Worm (Caenorhabditis elegans) whole organism, L4/young adult: ENCODE measurements around the gene Y41D4B.6.

Source experiments
- W03F9.2 ChIP-seq: fragments of 150-350 bp; optimal IDR thresholded peaks from 2 replicates; lab custom pipeline; 2014; ENCODE audit warnings: missing biosample characterization, missing genetic modification characterization
- dao-5 ChIP-seq: sonication (generic microtip); optimal IDR thresholded peaks from 2 replicates; lab custom pipeline; 2016; ENCODE audit warnings: missing genotype, missing genetic modification characterization, moderate library complexity, missing compliant biosample characterization
- him-1 ChIP-seq: sonication (generic microtip); optimal IDR thresholded peaks from 2 replicates; lab custom pipeline; 2016; ENCODE audit warnings: missing genotype, missing genetic modification reagents, missing genetic modification characterization, missing compliant biosample characterization

DNA sequence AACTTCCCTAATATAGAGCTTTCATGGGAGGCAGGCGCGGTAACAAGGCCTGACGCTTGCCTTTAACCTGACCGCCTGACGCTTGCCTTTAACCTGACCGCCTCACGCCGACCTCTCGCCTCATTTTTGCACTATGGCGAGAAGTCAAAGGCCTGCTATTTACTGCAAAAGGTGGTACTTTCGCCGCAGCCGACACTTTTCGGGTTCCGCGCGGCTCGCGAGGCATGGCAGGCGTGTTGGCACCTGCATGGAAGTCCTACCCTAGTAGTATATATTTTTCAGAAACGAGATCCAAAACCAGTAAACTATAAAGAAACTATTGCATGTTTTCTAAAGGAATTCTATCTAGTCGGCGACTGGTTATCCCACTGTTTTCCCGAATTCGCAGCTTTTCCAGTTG lies 4.8 kb upstream of the Y41D4B.6 start:
- TF ChIP-seq him-1 (tag; lab: Kevin White, UChicago), result no peak
- no peak for TF ChIP-seq W03F9.2
- TF ChIP-seq dao-5 (tag; lab: Kevin White, UChicago), result no peak
